Fruit fly (Drosophila melanogaster) whole organism, adult: ENCODE measurements around the gene TyrRS.

Source experiments
- CG11617 ChIP-seq: fragments of 200-800 bp; sonication (Bioruptor generic); optimal IDR thresholded peaks from 2 replicates; lab custom pipeline; 2017; ENCODE audit warnings: mild to moderate bottlenecking, missing biosample characterization, missing genetic modification reagents, missing genetic modification characterization
- CG12768 ChIP-seq: fragments of 200-800 bp; sonication (Bioruptor generic); optimal IDR thresholded peaks from 2 replicates; lab custom pipeline; 2017; ENCODE audit warnings: missing biosample characterization, missing genetic modification characterization, mild to moderate bottlenecking, moderate library complexity, missing genetic modification reagents
- CG14711 ChIP-seq: fragments of 200-800 bp; sonication (Bioruptor generic); optimal IDR thresholded peaks from 2 replicates; lab custom pipeline; 2018; ENCODE audit warnings: missing biosample characterization, mild to moderate bottlenecking, missing genetic modification characterization, moderate library complexity
- CG1620 ChIP-seq: fragments of 200-800 bp; sonication (Bioruptor generic); optimal IDR thresholded peaks from 2 replicates; lab custom pipeline; 2016; ENCODE audit warnings: missing biosample characterization, missing genetic modification characterization
- CG33017 ChIP-seq: fragments of 200-800 bp; sonication (Bioruptor generic); optimal IDR thresholded peaks from 2 replicates; lab custom pipeline; 2018; ENCODE audit warnings: missing biosample characterization, mild to moderate bottlenecking, missing genetic modification characterization, moderate library complexity
- CG5204 ChIP-seq: fragments of 200-800 bp; sonication (Bioruptor generic); optimal IDR thresholded peaks from 2 replicates; lab custom pipeline; 2016; ENCODE audit warnings: missing biosample characterization, missing genetic modification characterization
- CG7045 ChIP-seq: fragments of 200-800 bp; sonication (Bioruptor generic); optimal IDR thresholded peaks from 2 replicates; lab custom pipeline; 2017; ENCODE audit warnings: missing biosample characterization, mild to moderate bottlenecking, missing genetic modification characterization
- CG7101 ChIP-seq: fragments of 200-800 bp; sonication (Bioruptor generic); optimal IDR thresholded peaks from 2 replicates; lab custom pipeline; 2018; ENCODE audit warnings: missing biosample characterization, mild to moderate bottlenecking, missing genetic modification characterization, moderate library complexity
- Clk ChIP-seq: fragments of 200-800 bp; sonication (Bioruptor generic); optimal IDR thresholded peaks from 2 replicates; lab custom pipeline; 2017; ENCODE audit warnings: missing biosample characterization, missing genetic modification characterization
- Crg-1 ChIP-seq: fragments of 200-800 bp; sonication (Bioruptor generic); optimal IDR thresholded peaks from 2 replicates; lab custom pipeline; 2016; ENCODE audit warnings: missing biosample characterization, missing genetic modification characterization
- Hr96 ChIP-seq: fragments of 200-800 bp; sonication (Bioruptor generic); optimal IDR thresholded peaks from 2 replicates; lab custom pipeline; 2016; ENCODE audit warnings: missing biosample characterization, missing genetic modification characterization
- Mnt ChIP-seq: fragments of 200-800 bp; sonication (Bioruptor generic); optimal IDR thresholded peaks from 2 replicates; lab custom pipeline; 2016; ENCODE audit warnings: missing biosample characterization, mild to moderate bottlenecking, missing genetic modification characterization
- bab1 ChIP-seq: fragments of 200-800 bp; sonication (Bioruptor generic); optimal IDR thresholded peaks from 3 replicates; lab custom pipeline; 2019; ENCODE audit warnings: missing biosample characterization, mild to moderate bottlenecking, missing genetic modification characterization, moderate library complexity
- cic ChIP-seq: fragments of 200-800 bp; sonication (Bioruptor generic); optimal IDR thresholded peaks from 2 replicates; lab custom pipeline; 2017; ENCODE audit warnings: missing biosample characterization, mild to moderate bottlenecking, missing genetic modification characterization, moderate library complexity
- cnc ChIP-seq, 2 experiments: fragments of >200 bp; optimal IDR thresholded peaks; 2 replicates each; lab custom pipeline; 2017
- kay ChIP-seq: fragments of 200-800 bp; sonication (Bioruptor generic); peaks from one replicate; lab custom pipeline; 2016; ENCODE audit warnings: missing biosample characterization, missing genetic modification characterization, borderline replicate concordance
- ovo ChIP-seq: fragments of 200-800 bp; sonication (Bioruptor generic); optimal IDR thresholded peaks from 2 replicates; lab custom pipeline; 2016; ENCODE audit warnings: missing biosample characterization, missing genetic modification characterization
- pad ChIP-seq: fragments of 200-800 bp; sonication (Bioruptor generic); optimal IDR thresholded peaks from 3 replicates; lab custom pipeline; 2017; ENCODE audit warnings: missing biosample characterization, missing genetic modification characterization, mild to moderate bottlenecking, moderate library complexity, missing genetic modification reagents
- tj ChIP-seq: fragments of 200-800 bp; sonication (Bioruptor generic); optimal IDR thresholded peaks from 3 replicates; lab custom pipeline; 2017; ENCODE audit warnings: missing biosample characterization, mild to moderate bottlenecking, missing genetic modification characterization, moderate library complexity
- toe ChIP-seq: fragments of 200-800 bp; sonication (Bioruptor generic); optimal IDR thresholded peaks from 2 replicates; lab custom pipeline; 2016; ENCODE audit warnings: missing biosample characterization, missing genetic modification characterization

The TyrRS gene

DNA sequence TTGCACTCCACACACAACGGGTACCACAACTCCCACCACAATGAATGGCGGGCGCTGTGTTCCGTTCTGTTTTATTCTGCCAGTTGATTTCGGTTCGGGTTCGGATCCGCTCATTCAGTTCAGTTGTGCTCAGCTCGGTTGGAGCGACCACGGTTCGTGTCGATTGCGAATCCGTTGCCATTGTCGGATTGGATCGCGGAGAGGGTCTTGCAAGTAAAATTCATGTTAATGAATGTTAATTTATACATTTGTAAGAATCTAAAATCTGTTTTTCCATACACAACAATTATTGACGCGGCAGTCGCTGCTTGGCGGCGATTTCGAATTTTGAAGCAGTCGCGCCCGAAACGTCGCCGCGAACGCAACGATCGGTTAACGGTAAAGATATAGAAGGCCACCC is 24.6 kb downstream of the TyrRS start, which contains the start of gene Gagr:
Gagr (plus strand) TSS at position 81 of the 400 bp plus-strand sequence.
- no peak for TF ChIP-seq Crg-1
- TF ChIP-seq tj (GFP tag; lab: Kevin White, UChicago): no peak
- TF ChIP-seq bab1 (GFP tag; lab: Kevin White, UChicago): no peak
- no peak for TF ChIP-seq CG33017
- TF ChIP-seq CG5204 (GFP tag; lab: Kevin White, UChicago): no peak
- TF ChIP-seq cic (GFP tag; lab: Kevin White, UChicago): no peak
- TF ChIP-seq CG7101 (tag; lab: Kevin White, UChicago): no peak
- no peak for TF ChIP-seq cnc (optimal IDR thresholded peaks at IDR 0.05; lab: Kevin White, UChicago)
- TF ChIP-seq CG12768: no peak
- no peak for TF ChIP-seq CG11617
- no peak for TF ChIP-seq Mnt (GFP tag; lab: Kevin White, UChicago)
- no peak for TF ChIP-seq Hr96
- no peak for TF ChIP-seq pad
- no peak for TF ChIP-seq kay
- no peak for TF ChIP-seq Clk (GFP tag; lab: Kevin White, UChicago)
- no peak for TF ChIP-seq CG1620 (GFP tag; lab: Kevin White, UChicago)
- no peak for TF ChIP-seq ovo (GFP tag; lab: Kevin White, UChicago)
- TF ChIP-seq CG7045 (GFP tag; lab: Kevin White, UChicago): no peak

- no peak for TF ChIP-seq tj (GFP tag; lab: Kevin White, UChicago)
- TF ChIP-seq Mnt (GFP tag; lab: Kevin White, UChicago): no peak
- no peak for TF ChIP-seq CG1620 (GFP tag; lab: Kevin White, UChicago)
- TF ChIP-seq kay: peak; percentile 53
These were observed 25.4 kb downstream of the TyrRS start for dm6 chr3L:16393700-16394099.

DNA sequence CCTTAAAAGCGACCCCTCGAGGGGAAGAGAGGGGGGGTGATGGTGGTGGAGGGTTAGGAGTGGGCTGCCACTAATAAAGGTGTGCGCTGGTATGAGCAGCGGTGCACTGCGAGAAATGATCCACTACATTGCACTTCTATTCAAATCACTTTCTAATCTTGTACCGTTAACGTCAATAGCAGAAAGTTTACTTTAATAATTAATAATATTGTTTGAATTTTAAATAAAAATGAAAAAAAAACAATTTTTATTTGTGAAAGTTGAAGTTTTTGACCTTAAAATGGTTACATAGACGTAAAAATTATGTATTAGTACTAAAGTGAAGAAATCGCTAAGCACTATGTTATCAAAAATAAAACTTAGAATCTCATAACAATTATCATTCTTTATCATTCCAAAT is 26.2 kb downstream of the TyrRS start:
- TF ChIP-seq cic (GFP tag; lab: Kevin White, UChicago) (no peak), Crg-1 (no peak), Clk (GFP tag; lab: Kevin White, UChicago) (no peak), CG5204 (GFP tag; lab: Kevin White, UChicago) (no peak), pad (no peak), CG12768 (no peak), CG11617 (no peak), bab1 (GFP tag; lab: Kevin White, UChicago) (no peak), ovo (GFP tag; lab: Kevin White, UChicago) (no peak), Mnt (GFP tag; lab: Kevin White, UChicago) (no peak), CG1620 (GFP tag; lab: Kevin White, UChicago) (no peak), CG14711 (tag; lab: Kevin White, UChicago) (no peak), kay (no peak), CG33017 (no peak), toe (GFP tag; lab: Kevin White, UChicago) (no peak)

DNA sequence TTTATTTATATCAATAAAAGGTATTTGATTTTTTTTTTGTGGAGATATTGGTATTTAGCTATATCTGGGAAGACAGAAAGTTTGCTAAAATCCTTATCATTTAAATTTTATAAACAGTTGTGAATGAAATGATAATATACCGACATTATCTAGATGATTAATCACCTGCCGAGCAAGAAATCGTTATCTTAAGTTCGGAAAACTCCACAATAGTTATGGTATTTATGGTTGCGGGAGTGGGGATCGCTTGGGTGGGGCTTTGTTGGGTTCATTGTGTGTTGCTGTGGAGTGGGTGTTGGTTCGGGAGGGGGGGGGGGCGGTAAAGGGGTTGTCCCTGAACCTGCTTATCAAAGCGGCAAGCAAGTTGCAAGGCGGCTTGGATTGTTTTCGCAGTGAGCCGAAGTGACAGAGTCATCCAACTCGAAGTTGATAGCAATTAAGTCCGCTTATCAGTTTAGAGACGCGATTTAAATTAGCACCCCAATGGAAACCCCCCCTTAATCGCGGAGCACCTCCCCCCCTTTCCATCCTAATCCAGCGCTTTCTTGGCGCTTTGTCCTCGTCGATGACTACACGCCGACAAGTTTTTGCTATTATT is 26.8 kb downstream of the TyrRS start:
- TF ChIP-seq CG11617: no peak
- no peak for TF ChIP-seq cic (GFP tag; lab: Kevin White, UChicago)
- no peak for TF ChIP-seq pad
- TF ChIP-seq Clk (GFP tag; lab: Kevin White, UChicago): no peak
- TF ChIP-seq tj (GFP tag; lab: Kevin White, UChicago): no peak
- no peak for TF ChIP-seq Mnt (GFP tag; lab: Kevin White, UChicago)
- no peak for TF ChIP-seq CG12768
- no peak for TF ChIP-seq CG7045 (GFP tag; lab: Kevin White, UChicago)
- no peak for TF ChIP-seq CG1620 (GFP tag; lab: Kevin White, UChicago)
- TF ChIP-seq CG5204 (GFP tag; lab: Kevin White, UChicago): no peak
- no peak for TF ChIP-seq CG7101 (tag; lab: Kevin White, UChicago)
- no peak for TF ChIP-seq toe (GFP tag; lab: Kevin White, UChicago)
- no peak for TF ChIP-seq kay
- no peak for TF ChIP-seq Hr96
- no peak for TF ChIP-seq Crg-1

DNA sequence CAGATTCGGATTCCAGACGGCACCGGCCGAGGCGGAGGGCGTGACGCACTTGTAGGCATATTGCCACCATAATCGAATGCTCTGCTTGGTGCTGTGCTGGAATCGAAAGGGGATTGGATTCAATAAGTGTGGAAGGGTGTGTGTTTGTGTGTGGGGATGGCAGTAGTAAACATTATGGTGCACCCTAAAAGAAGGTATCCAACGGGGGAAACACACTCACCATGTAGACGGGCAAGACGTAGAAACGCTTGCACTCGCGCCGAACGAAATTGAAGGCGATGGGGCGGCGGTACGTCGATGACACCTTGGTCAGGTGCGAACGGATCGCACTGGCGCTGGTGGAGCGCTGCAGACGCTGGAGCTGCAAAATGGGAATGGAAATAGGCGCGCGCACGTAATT is 27.8 kb downstream of the TyrRS start:
- no peak for TF ChIP-seq CG12768
- TF ChIP-seq Hr96: no peak
- TF ChIP-seq toe (GFP tag; lab: Kevin White, UChicago): no peak
- no peak for TF ChIP-seq CG7101 (tag; lab: Kevin White, UChicago)
- no peak for TF ChIP-seq cic (GFP tag; lab: Kevin White, UChicago)
- no peak for TF ChIP-seq cnc (optimal IDR thresholded peaks at IDR 0.05; lab: Kevin White, UChicago)
- TF ChIP-seq bab1 (GFP tag; lab: Kevin White, UChicago): no peak
- TF ChIP-seq kay: no peak
- no peak for TF ChIP-seq CG14711 (tag; lab: Kevin White, UChicago)
- no peak for TF ChIP-seq Mnt (GFP tag; lab: Kevin White, UChicago)
- no peak for TF ChIP-seq Clk (GFP tag; lab: Kevin White, UChicago)
- no peak for TF ChIP-seq CG1620 (GFP tag; lab: Kevin White, UChicago)
- TF ChIP-seq pad: no peak
- TF ChIP-seq CG33017: no peak

DNA sequence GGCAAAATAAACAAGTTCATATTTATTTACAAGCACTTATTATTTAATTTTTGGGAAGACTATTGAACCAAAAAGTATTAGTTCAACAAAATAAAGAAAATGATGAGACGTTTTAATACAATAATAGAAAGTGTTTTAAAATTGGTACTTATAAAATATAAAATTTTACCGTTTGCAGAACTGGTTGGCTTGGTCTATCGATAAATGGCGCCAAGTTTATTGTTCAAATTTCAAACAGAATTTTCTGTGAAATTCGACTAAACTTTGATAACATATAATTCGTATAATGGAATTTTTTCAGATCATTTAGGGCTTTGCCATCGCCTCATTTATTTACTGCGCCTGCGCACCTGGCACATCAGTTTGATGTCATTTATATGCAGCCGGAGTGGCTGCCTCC is 28.3 kb downstream of the TyrRS start:
- TF ChIP-seq Mnt (GFP tag; lab: Kevin White, UChicago) (no peak), CG7045 (GFP tag; lab: Kevin White, UChicago) (no peak), ovo (GFP tag; lab: Kevin White, UChicago) (no peak), cic (GFP tag; lab: Kevin White, UChicago) (no peak), kay (peak; percentile 52)
